Worm (Caenorhabditis elegans) whole organism, L1 larva: ENCODE measurements around the gene twk-5.

Experiments used
- ama-1 ChIP-seq: fragments of 150-350 bp; optimal IDR thresholded peaks from 2 replicates; lab custom pipeline; 2014
- fos-1 ChIP-seq: fragments of 150-350 bp; optimal IDR thresholded peaks from 2 replicates; lab custom pipeline; 2014; ENCODE audit warnings: missing biosample characterization, missing genetic modification characterization
- nhr-11 ChIP-seq: fragments of 150-350 bp; optimal IDR thresholded peaks from 2 replicates; lab custom pipeline; 2014; ENCODE audit warnings: missing biosample characterization, missing genetic modification characterization
- nhr-77 ChIP-seq: fragments of 150-350 bp; optimal IDR thresholded peaks from 2 replicates; lab custom pipeline; 2014; ENCODE audit warnings: missing biosample characterization, missing genetic modification characterization
- tlp-1 ChIP-seq: fragments of 150-350 bp; optimal IDR thresholded peaks from 2 replicates; lab custom pipeline; 2014; ENCODE audit warnings: missing biosample characterization, missing genetic modification characterization

DNA sequence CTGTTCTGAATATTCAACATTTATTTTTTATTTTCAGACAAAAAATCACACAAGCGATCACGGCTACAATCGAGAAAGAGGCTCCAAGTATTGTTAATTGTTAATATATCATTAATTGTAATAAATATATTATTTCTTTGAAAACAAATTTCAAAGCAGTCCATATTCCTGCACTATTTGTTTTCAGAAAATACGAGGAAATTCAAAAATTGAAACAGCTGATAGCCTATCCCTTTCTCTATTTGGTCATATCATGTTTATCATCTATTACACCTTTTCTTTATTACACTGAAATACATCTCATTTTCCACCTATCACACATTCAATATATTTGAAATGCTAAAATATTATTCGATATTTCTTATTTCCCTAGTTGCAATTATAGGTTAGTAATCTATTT is 40.1 kb downstream of the twk-5 start, which contains the start of gene W02B12.13:
- no peak for TF ChIP-seq nhr-77 (tag; lab: Kevin White, UChicago)
- no peak for TF ChIP-seq nhr-11 (tag; lab: Kevin White, UChicago)
- TF ChIP-seq ama-1 (lab: Kevin White, UChicago), result no peak
- TF ChIP-seq fos-1, result no peak
- TF ChIP-seq tlp-1 (tag; lab: Kevin White, UChicago), result no peak
